Fruit fly (Drosophila melanogaster): Measurements from ENCODE around the gene CG17350.

DNA sequence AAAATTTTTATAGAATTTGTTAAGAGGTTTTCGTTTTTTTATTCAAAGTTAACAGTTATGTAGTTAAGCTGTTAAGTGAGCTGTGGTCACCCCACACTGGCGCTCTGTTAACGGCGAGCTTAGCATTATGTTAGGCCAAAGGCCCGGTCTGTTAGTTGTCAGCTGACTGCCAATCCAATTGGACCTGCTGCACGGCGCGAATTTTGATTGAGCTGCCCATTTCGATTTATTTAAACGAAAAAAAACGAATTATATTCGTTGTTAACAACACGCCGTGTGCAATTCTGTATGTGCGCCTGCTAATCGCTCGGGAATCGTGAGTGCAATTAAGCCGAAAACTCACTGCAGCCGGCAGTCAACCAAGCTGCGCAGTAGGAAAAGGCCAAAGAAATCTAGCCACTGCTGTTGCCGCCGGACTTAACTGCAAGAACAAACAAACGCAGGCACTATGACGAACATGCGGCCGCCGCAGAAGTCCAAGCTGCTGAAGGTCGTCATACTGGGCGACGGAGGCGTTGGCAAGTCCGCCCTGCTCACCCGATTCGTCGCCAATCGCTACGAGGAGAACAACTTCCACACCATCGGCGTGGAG, 51.8 kb downstream of the CG17350 start, which contains the start of gene Rab9:
- TF ChIP-seq CG1529 (GFP tag; optimal IDR thresholded peaks at IDR 0.05) (no peak), al (GFP tag; IDR thresholded peaks at IDR 0.05) (no peak), zfh2 (GFP tag; optimal IDR thresholded peaks at IDR 0.05) (no peak), CTCF (GFP tag; optimal IDR thresholded peaks at IDR 0.05) (no peak), ato (GFP tag; IDR thresholded peaks at IDR 0.05; ENCODE audit: partially characterized antibody) (no peak), CG7556 (GFP tag; optimal IDR thresholded peaks at IDR 0.05) (no peak), Atf6 (GFP tag; IDR thresholded peaks at IDR 0.05) (no peak)
